Worm (Caenorhabditis elegans): ENCODE results near the gene Y69A2AL.2.

ce11 chrIV:2530285-2530684 lies 48.2 kb downstream of the Y69A2AL.2 start:
- TF ChIP-seq med-1 (GFP tag; optimal IDR thresholded peaks at IDR 0.05; ENCODE audit: insufficient read depth) (no peak), klf-2 (GFP tag; conservative IDR thresholded peaks at IDR 0.05) (no peak), T22C8.4 (GFP tag; IDR thresholded peaks at IDR 0.05) (peak; percentile 77; the same call in 1 of the 2 replicates), tab-1 (GFP tag; IDR thresholded peaks at IDR 0.05) (no peak), cog-1 (tag; optimal IDR thresholded peaks at IDR 0.05) (no peak), flt-1 (GFP tag; IDR thresholded peaks at IDR 0.05) (no peak), ref-1 (GFP tag; conservative IDR thresholded peaks at IDR 0.05) (no peak), ztf-29 (GFP tag; IDR thresholded peaks at IDR 0.05) (no peak)
